Worm (Caenorhabditis elegans): ENCODE data around the gene ZC412.3.

DNA sequence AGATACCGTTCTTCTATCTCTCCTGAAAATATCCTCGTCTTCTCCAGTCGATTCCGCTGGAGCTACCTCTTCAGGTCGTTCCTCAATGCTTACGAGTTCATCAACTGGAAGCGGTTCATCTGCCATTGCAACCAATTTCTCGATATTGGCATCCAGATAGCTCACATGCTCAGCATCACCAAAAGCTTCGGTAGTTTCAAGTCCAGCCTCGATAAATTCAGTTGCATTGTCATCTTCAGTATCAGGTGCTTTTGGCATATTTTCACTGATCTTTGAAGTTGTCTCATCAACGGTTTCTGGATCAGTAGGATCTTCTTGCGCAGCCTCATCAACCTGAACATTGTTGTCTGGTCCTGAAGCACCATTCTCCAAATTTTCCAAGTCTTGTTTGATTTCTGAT, 29.7 kb downstream of the ZC412.3 start:
- TF ChIP-seq elt-1 (tag; optimal IDR thresholded peaks at IDR 0.05) = no peak
- no peak for TF ChIP-seq R02D3.7 (tag; optimal IDR thresholded peaks at IDR 0.05)
- no peak for TF ChIP-seq nhr-23 (tag; optimal IDR thresholded peaks at IDR 0.05)
- no peak for TF ChIP-seq nhr-77 (tag; optimal IDR thresholded peaks at IDR 0.05)
- no peak for TF ChIP-seq ZK546.5 (tag; optimal IDR thresholded peaks at IDR 0.05)

Measured in whole organism, L3 larva.